Worm (Caenorhabditis elegans) whole organism, late embryonic: Measurements from ENCODE around the gene cysl-4.

Experiments
- C08G9.2 ChIP-seq: sonication (generic microtip); optimal IDR thresholded peaks from 2 replicates; lab custom pipeline; 2016; ENCODE audit warnings: mild to moderate bottlenecking, missing genetic modification characterization, moderate library complexity, missing compliant biosample characterization
- K02D7.2 ChIP-seq: sonication (generic microtip); optimal IDR thresholded peaks from 2 replicates; lab custom pipeline; 2017; ENCODE audit warnings: mild to moderate bottlenecking, missing genetic modification characterization, missing compliant biosample characterization
- K09A11.1 ChIP-seq: sonication (generic microtip); optimal IDR thresholded peaks from 2 replicates; lab custom pipeline; 2017; ENCODE audit warnings: antibody characterized with exemption, mild to moderate bottlenecking, missing genetic modification characterization, missing compliant biosample characterization; ENCODE audit not compliant: insufficient read depth
- T23F11.4 ChIP-seq: fragments of 200-800 bp; sonication (Bioruptor generic); optimal IDR thresholded peaks from 2 replicates; lab custom pipeline; 2018; ENCODE audit warnings: mild to moderate bottlenecking, missing genetic modification characterization, missing compliant biosample characterization
- ceh-18 ChIP-seq: sonication (generic microtip); optimal IDR thresholded peaks from 2 replicates; lab custom pipeline; 2016; ENCODE audit warnings: missing genetic modification characterization, missing compliant biosample characterization
- ceh-19 ChIP-seq: fragments of 200-800 bp; sonication (Bioruptor generic); optimal IDR thresholded peaks from 2 replicates; lab custom pipeline; 2018; ENCODE audit warnings: mild to moderate bottlenecking, missing genetic modification characterization, missing compliant biosample characterization
- ceh-24 ChIP-seq: sonication (generic microtip); optimal IDR thresholded peaks from 2 replicates; lab custom pipeline; 2016; ENCODE audit warnings: mild to moderate bottlenecking, missing genetic modification characterization, missing compliant biosample characterization
- ceh-30 ChIP-seq: fragments of 150-350 bp; optimal IDR thresholded peaks from 2 replicates; lab custom pipeline; 2014; ENCODE audit warnings: missing biosample characterization, missing genetic modification characterization
- ceh-34 ChIP-seq: sonication (generic microtip); optimal IDR thresholded peaks from 2 replicates; lab custom pipeline; 2016; ENCODE audit warnings: mild to moderate bottlenecking, missing genetic modification characterization, missing compliant biosample characterization
- ceh-48 ChIP-seq: sonication (generic microtip); optimal IDR thresholded peaks from 2 replicates; lab custom pipeline; 2016; ENCODE audit warnings: missing genetic modification characterization, inconsistent platforms, missing compliant biosample characterization
- ceh-6 ChIP-seq: fragments of 200-800 bp; sonication (Bioruptor generic); optimal IDR thresholded peaks from 2 replicates; lab custom pipeline; 2018; ENCODE audit warnings: mild to moderate bottlenecking, missing genetic modification characterization, missing compliant biosample characterization
- ceh-9 ChIP-seq: sonication (generic microtip); optimal IDR thresholded peaks from 2 replicates; lab custom pipeline; 2016; ENCODE audit warnings: mild to moderate bottlenecking, missing genetic modification characterization, inconsistent platforms, missing compliant biosample characterization
- che-1 ChIP-seq: sonication (generic microtip); optimal IDR thresholded peaks from 2 replicates; lab custom pipeline; 2016; ENCODE audit warnings: mild to moderate bottlenecking, missing genetic modification characterization, missing compliant biosample characterization
- dmd-4 ChIP-seq: sonication (generic microtip); optimal IDR thresholded peaks from 2 replicates; lab custom pipeline; 2016; ENCODE audit warnings: borderline replicate concordance, missing genetic modification characterization, missing compliant biosample characterization
- elt-2 ChIP-seq: sonication (generic microtip); optimal IDR thresholded peaks from 2 replicates; lab custom pipeline; 2016; ENCODE audit warnings: missing genetic modification reagents, missing genetic modification characterization, missing compliant biosample characterization
- ets-4 ChIP-seq: sonication (generic microtip); optimal IDR thresholded peaks from 2 replicates; lab custom pipeline; 2016; ENCODE audit warnings: missing genetic modification characterization, missing compliant biosample characterization
- hlh-13 ChIP-seq: fragments of 200-800 bp; sonication (Bioruptor generic); optimal IDR thresholded peaks from 2 replicates; lab custom pipeline; 2018; ENCODE audit warnings: mild to moderate bottlenecking, missing genetic modification characterization, missing compliant biosample characterization
- hlh-15 ChIP-seq: sonication (generic microtip); optimal IDR thresholded peaks from 2 replicates; lab custom pipeline; 2016; ENCODE audit warnings: missing genetic modification characterization, missing compliant biosample characterization
- hlh-6 ChIP-seq: sonication (generic microtip); optimal IDR thresholded peaks from 2 replicates; lab custom pipeline; 2016; ENCODE audit warnings: missing genotype, missing genetic modification characterization, missing compliant biosample characterization
- lin-11 ChIP-seq: fragments of 200-800 bp; sonication (Bioruptor generic); optimal IDR thresholded peaks from 2 replicates; lab custom pipeline; 2018; ENCODE audit warnings: mild to moderate bottlenecking, missing genetic modification characterization, missing compliant biosample characterization
- madf-2 ChIP-seq: sonication (generic microtip); optimal IDR thresholded peaks from 2 replicates; lab custom pipeline; 2017; ENCODE audit warnings: missing genetic modification characterization, missing compliant biosample characterization
- mec-3 ChIP-seq: sonication (generic microtip); optimal IDR thresholded peaks from 2 replicates; lab custom pipeline; 2016; ENCODE audit warnings: borderline replicate concordance, missing genetic modification characterization, missing compliant biosample characterization
- nfya-1 ChIP-seq: sonication (generic microtip); optimal IDR thresholded peaks from 2 replicates; lab custom pipeline; 2017; ENCODE audit warnings: missing genetic modification characterization, mild to moderate bottlenecking, missing compliant biosample characterization, antibody characterized with exemption, moderate library complexity
- npax-4 ChIP-seq: sonication (generic microtip); optimal IDR thresholded peaks from 2 replicates; lab custom pipeline; 2016; ENCODE audit warnings: missing genetic modification characterization, missing compliant biosample characterization
- odd-2 ChIP-seq: sonication (generic microtip); optimal IDR thresholded peaks from 2 replicates; lab custom pipeline; 2017; ENCODE audit warnings: antibody characterized with exemption, mild to moderate bottlenecking, missing genetic modification characterization, missing compliant biosample characterization
- pat-9 ChIP-seq: fragments of 200-800 bp; sonication (Bioruptor generic); optimal IDR thresholded peaks from 2 replicates; lab custom pipeline; 2018; ENCODE audit warnings: mild to moderate bottlenecking, missing genetic modification characterization, moderate library complexity, missing compliant biosample characterization
- pha-2 ChIP-seq: sonication (generic microtip); optimal IDR thresholded peaks from 2 replicates; lab custom pipeline; 2017; ENCODE audit warnings: mild to moderate bottlenecking, missing genetic modification characterization, missing compliant biosample characterization
- pha-4 ChIP-seq: fragments of 150-350 bp; optimal IDR thresholded peaks from 2 replicates; lab custom pipeline; 2018; ENCODE audit warnings: missing biosample characterization, missing genetic modification reagents, missing genetic modification characterization
- pros-1 ChIP-seq: fragments of 150-350 bp; optimal IDR thresholded peaks from 2 replicates; lab custom pipeline; 2014; ENCODE audit warnings: missing biosample characterization, missing genetic modification reagents, missing genetic modification characterization
- ref-2 ChIP-seq: sonication (generic microtip); optimal IDR thresholded peaks from 2 replicates; lab custom pipeline; 2016; ENCODE audit warnings: missing genetic modification characterization, missing compliant biosample characterization
- rnt-1 ChIP-seq: sonication (generic microtip); optimal IDR thresholded peaks from 2 replicates; lab custom pipeline; 2016; ENCODE audit warnings: missing genetic modification characterization, missing compliant biosample characterization
- sdc-2 ChIP-seq: sonication (generic microtip); optimal IDR thresholded peaks from 2 replicates; lab custom pipeline; 2016; ENCODE audit warnings: missing genotype, missing genetic modification characterization, missing compliant biosample characterization
- sox-2 ChIP-seq: fragments of 200-800 bp; sonication (Bioruptor generic); IDR thresholded peaks from 2 replicates; pipeline ENCODE4 v1.3.6; 2022; ENCODE audit warnings: missing genetic modification reagents, missing genetic modification characterization, missing compliant biosample characterization
- tbx-2 ChIP-seq: sonication (generic microtip); optimal IDR thresholded peaks from 2 replicates; lab custom pipeline; 2016; ENCODE audit warnings: missing genetic modification characterization, missing compliant biosample characterization
- tbx-7 ChIP-seq: sonication (generic microtip); optimal IDR thresholded peaks from 2 replicates; lab custom pipeline; 2016; ENCODE audit warnings: missing genotype, missing genetic modification characterization, missing compliant biosample characterization
- unc-42 ChIP-seq: sonication (generic microtip); optimal IDR thresholded peaks from 2 replicates; lab custom pipeline; 2016; ENCODE audit warnings: missing genotype, missing genetic modification characterization, missing compliant biosample characterization
- zip-5 ChIP-seq: sonication (generic microtip); optimal IDR thresholded peaks from 2 replicates; lab custom pipeline; 2016; ENCODE audit warnings: missing genetic modification characterization, missing compliant biosample characterization

Gene cysl-4

DNA sequence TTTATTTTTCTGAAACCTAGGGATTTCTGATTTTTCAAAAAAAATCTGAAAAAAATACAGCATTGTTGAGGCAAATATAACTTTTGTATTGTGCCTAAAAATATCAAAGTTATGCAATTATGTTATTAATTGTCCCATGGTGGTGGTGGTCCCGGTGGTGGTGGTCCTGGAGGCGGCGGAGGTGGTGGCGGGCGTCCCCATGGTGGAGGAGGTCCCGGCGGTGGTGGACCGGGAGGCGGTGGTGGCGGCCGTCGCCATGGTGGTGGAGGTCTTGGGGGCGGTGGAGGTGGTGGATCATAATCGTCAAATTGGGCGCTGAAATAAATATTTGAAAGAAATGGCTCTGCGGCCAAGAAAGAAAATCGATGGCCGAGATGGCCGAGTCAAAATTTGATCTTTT is 46.0 kb downstream of the cysl-4 start:
- no peak for TF ChIP-seq hlh-15 (tag; lab: Kevin White, UChicago)
- no peak for TF ChIP-seq ceh-30 (tag; lab: Kevin White, UChicago)
- TF ChIP-seq, all 69 proteins: peak for 0

DNA sequence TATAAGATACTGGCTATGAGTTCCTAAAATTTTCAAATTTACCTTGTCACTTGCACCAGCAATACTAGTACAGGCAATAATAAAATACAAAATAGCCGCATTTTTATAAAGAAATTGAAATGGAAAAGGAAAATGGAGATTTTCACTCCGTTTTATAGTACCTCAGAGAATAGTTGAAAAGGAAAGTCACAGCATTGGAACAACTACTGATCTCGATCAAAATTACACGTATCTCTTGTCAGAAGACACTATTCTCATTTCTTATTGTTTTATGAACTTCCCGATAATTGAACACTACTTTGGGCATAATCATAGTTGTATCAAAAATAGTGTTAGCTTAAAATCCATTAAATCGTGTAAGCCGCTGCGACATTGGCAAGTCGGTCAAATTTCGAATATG is 46.7 kb downstream of the cysl-4 start, which contains the start of gene Y40B10A.11:
TSS of gene Y40B10A.11 (minus strand) at position 101 of the 400 bp plus-strand sequence.
- TF ChIP-seq tbx-7 (tag; lab: Kevin White, UChicago) (no peak), K09A11.1 (tag; lab: Kevin White, UChicago) (no peak), ceh-6 (GFP tag; lab: Kevin White, UChicago) (no peak), npax-4 (tag; lab: Kevin White, UChicago) (no peak), elt-2 (tag; lab: Kevin White, UChicago) (no peak), unc-42 (tag; lab: Kevin White, UChicago) (no peak), ceh-9 (tag; lab: Kevin White, UChicago) (no peak), nfya-1 (no peak), T23F11.4 (GFP tag; lab: Kevin White, UChicago) (no peak), ets-4 (tag; lab: Kevin White, UChicago) (no peak), ceh-24 (tag; lab: Kevin White, UChicago) (no peak), pha-2 (no peak)

DNA sequence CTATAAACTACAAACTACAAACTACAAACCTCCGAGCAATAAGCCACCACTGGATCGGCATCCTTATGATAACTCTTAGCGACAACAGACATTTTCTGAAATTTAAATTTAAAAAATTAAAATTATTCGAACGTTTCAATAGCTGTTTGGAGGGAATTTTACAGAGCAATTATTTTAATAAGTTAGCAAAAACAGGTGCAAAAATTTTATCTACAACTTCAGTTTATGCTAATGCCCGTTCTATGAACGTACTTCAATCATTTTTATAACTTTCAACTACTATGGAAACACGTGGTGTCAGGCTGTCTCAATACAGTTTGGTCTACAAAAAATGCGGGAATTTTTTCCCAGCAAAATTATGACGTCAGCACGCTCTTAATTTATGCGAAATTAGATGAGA is 48.8 kb downstream of the cysl-4 start, which contains the start of gene comt-5:
TSS of gene comt-5 (minus strand) at position 101 of the 400 bp plus-strand sequence.
- TF ChIP-seq zip-5, result no peak
- no peak for TF ChIP-seq ceh-34 (tag; lab: Kevin White, UChicago)
- TF ChIP-seq C08G9.2 (tag; lab: Kevin White, UChicago), result no peak
- TF ChIP-seq ceh-48 (tag; lab: Kevin White, UChicago), result no peak
- TF ChIP-seq lin-11 (tag; lab: Kevin White, UChicago), result no peak
- no peak for TF ChIP-seq tbx-2 (tag; lab: Kevin White, UChicago)
- no peak for TF ChIP-seq dmd-4 (tag; lab: Kevin White, UChicago)
- no peak for TF ChIP-seq T23F11.4 (GFP tag; lab: Kevin White, UChicago)
- TF ChIP-seq pros-1, result no peak
- no peak for TF ChIP-seq ceh-19
- TF ChIP-seq hlh-6 (tag; lab: Kevin White, UChicago), result no peak
- no peak for TF ChIP-seq K02D7.2 (tag; lab: Kevin White, UChicago)
- no peak for TF ChIP-seq sdc-2 (tag; lab: Kevin White, UChicago)
- TF ChIP-seq pat-9 (tag; lab: Kevin White, UChicago), result no peak

DNA sequence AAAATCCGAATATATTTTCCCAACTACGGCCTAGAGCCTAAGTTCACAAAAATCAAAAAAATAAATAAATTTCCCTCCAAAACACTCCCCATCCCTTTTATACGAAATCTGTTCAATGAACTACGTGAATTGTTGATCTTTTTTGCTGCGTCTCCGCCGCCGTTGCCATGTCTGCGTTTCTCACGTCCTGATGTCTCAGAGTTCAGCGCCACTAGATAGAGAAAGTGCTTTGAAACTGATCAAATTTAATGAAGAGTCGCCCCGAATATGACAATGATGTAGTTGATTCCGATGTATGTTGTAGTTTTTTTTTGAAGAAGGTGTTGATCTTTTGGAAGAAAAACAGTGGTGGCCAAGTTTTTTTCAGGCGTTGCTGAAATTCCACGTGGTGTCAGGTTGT is 49.5 kb downstream of the cysl-4 start:
- no peak for TF ChIP-seq che-1 (tag; lab: Kevin White, UChicago)
- TF ChIP-seq tbx-2 (tag; lab: Kevin White, UChicago), result no peak

DNA sequence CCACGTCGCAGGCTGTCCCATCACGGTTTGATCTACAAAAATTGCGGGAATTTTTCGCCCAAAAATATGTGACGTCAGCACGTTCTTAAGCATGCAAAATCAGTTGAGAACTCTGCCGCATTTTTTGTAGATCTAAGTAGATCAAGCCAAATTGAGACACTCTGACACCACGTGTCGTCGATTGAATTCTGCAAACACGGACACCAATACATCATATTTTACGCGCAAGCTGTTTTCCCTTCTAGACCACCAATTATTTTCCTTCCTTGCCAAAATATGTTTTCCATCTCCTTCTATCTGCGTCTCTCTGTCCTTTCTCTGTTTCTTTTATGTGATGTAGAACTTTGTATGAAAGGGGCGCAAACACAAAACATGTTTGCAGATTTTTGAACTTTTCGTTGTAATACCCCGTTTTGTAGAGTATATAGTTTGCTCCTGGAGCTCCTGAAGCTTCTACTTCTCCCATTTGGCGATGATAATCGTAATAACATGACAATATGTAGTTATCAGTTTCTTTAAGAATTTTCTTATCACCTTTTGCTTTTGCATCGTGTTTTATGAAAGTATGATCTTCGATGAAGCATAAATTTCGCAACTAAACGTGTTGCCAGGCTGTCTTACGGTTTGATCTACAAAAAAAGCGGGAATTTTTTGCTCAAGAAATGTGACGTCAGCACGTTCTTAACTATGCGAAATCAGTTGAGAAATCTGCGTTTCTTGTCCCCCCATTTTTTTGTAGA is 51.2 kb downstream of the cysl-4 start:
- TF ChIP-seq madf-2 (tag; lab: Kevin White, UChicago) (no peak), unc-42 (tag; lab: Kevin White, UChicago) (no peak), mec-3 (tag; lab: Kevin White, UChicago) (no peak), rnt-1 (tag; lab: Kevin White, UChicago) (no peak), pha-4 (tag; lab: Kevin White, UChicago) (no peak), hlh-6 (tag; lab: Kevin White, UChicago) (no peak), ceh-18 (tag; lab: Kevin White, UChicago) (no peak), ref-2 (no peak), ceh-9 (tag; lab: Kevin White, UChicago) (no peak), sox-2 (GFP tag; lab: Robert Waterston, UW) (no peak), odd-2 (tag; lab: Kevin White, UChicago) (no peak), hlh-13 (GFP tag; lab: Kevin White, UChicago) (no peak)
